Fruit fly (Drosophila melanogaster) whole organism, pupa: ENCODE data around the gene glec.

Source experiments
- CG32121 ChIP-seq: fragments of 200-800 bp; sonication (Bioruptor generic); IDR thresholded peaks from 2 replicates; pipeline ENCODE4 v1.3.6; 2022; ENCODE audit warnings: missing biosample characterization, missing genetic modification characterization
- EcR ChIP-seq: fragments of 200-800 bp; sonication (Bioruptor generic); optimal IDR thresholded peaks from 3 replicates; lab custom pipeline; 2019; ENCODE audit warnings: missing biosample characterization, missing genetic modification characterization, mild to moderate bottlenecking, moderate library complexity, missing genetic modification reagents
- rn ChIP-seq: fragments of 200-800 bp; sonication (Bioruptor generic); IDR thresholded peaks from 2 replicates; pipeline ENCODE4 v1.3.6; 2022; ENCODE audit warnings: missing biosample characterization, missing genetic modification characterization

dm6 chr3R:21858290-21858875 is 2.3 kb upstream of the glec start:
- TF ChIP-seq EcR (GFP tag; lab: Kevin White, UChicago), result no peak
- TF ChIP-seq CG32121 (GFP tag; lab: Robert Waterston, UW), result no peak
- no peak for TF ChIP-seq rn (GFP tag; lab: Robert Waterston, UW)
